Fruit fly (Drosophila melanogaster): ENCODE results near the gene CG7772.
A peak's percentile ranks its signal among the peaks of the same experiment; 100 is the strongest.

Gene CG7772

dm6 chrX:17880269-17880889 lies 26.7 kb downstream of the CG7772 start (continued):
- peak in 1 of 3 experiments; percentile 79 for TF ChIP-seq lola (GFP tag; optimal IDR thresholded peaks at IDR 0.05)
- peak; percentile 87 for TF ChIP-seq NC2β (GFP tag; optimal IDR thresholded peaks at IDR 0.05)
- TF ChIP-seq pzg (GFP tag; optimal IDR thresholded peaks at IDR 0.05): peak; percentile 20
- TF ChIP-seq sens (GFP tag): peak; percentile 99
- TF ChIP-seq CG18764 (GFP tag; optimal IDR thresholded peaks at IDR 0.05): peak; percentile 74
- TF ChIP-seq tx (GFP tag; optimal IDR thresholded peaks at IDR 0.05): peak; percentile 92
- 0 out of 4 replicates have a peak, but pooled peaks have one; percentile 30 for TF ChIP-seq chinmo (GFP tag; IDR thresholded peaks at IDR 0.05; ENCODE audit: partially characterized antibody)
- TF ChIP-seq inv (GFP tag; IDR thresholded peaks at IDR 0.05; ENCODE audit: partially characterized antibody): no peak
- peak; percentile 97 for TF ChIP-seq ken (GFP tag; IDR thresholded peaks at IDR 0.05)
- TF ChIP-seq ci (GFP tag; IDR thresholded peaks at IDR 0.05): peak; percentile 98
- TF ChIP-seq wdn (GFP tag; IDR thresholded peaks at IDR 0.05): peak; percentile 94
- peak; percentile 87 for TF ChIP-seq Poxn (GFP tag; IDR thresholded peaks at IDR 0.05)
- TF ChIP-seq al (GFP tag; IDR thresholded peaks at IDR 0.05): peak; percentile 93
- TF ChIP-seq CG10321 (GFP tag; IDR thresholded peaks at IDR 0.05): peak; percentile 72
- peak; percentile 93 for TF ChIP-seq gsb (GFP tag; IDR thresholded peaks at IDR 0.05)
- TF ChIP-seq CG3163 (GFP tag; optimal IDR thresholded peaks at IDR 0.05): peak; percentile 72
- TF ChIP-seq CG18599 (GFP tag; optimal IDR thresholded peaks at IDR 0.05): peak; percentile 95
- peak; percentile 70 for TF ChIP-seq CG10959 (GFP tag; IDR thresholded peaks at IDR 0.05)
- TF ChIP-seq CG11247 (GFP tag; IDR thresholded peaks at IDR 0.05): peak; percentile 96
- peak; percentile 90 for TF ChIP-seq twi (tag; optimal IDR thresholded peaks at IDR 0.05)
- peak; percentile 99 for TF ChIP-seq Abd-B (GFP tag; optimal IDR thresholded peaks at IDR 0.05)
- peak; percentile 93 for TF ChIP-seq vfl (GFP tag; optimal IDR thresholded peaks at IDR 0.05)
- peak; percentile 95 for TF ChIP-seq az2 (GFP tag; optimal IDR thresholded peaks at IDR 0.05)
- no peak for TF ChIP-seq cad (GFP tag; optimal IDR thresholded peaks at IDR 0.05)
- peak in 1 of 2 experiments; percentile 89 for TF ChIP-seq eve (GFP tag; optimal IDR thresholded peaks at IDR 0.05)
- TF ChIP-seq Dfd (GFP tag; optimal IDR thresholded peaks at IDR 0.05): no peak
- TF ChIP-seq CG3065 (GFP tag; optimal IDR thresholded peaks at IDR 0.05): peak; percentile 87
- peak; percentile 14 for TF ChIP-seq Sry-β (GFP tag; optimal IDR thresholded peaks at IDR 0.05)
- TF ChIP-seq slbo (GFP tag; IDR thresholded peaks at IDR 0.05): peak; percentile 98
- peak; percentile 92 for TF ChIP-seq sug (tag; optimal IDR thresholded peaks at IDR 0.05)
- TF ChIP-seq CG6175 (GFP tag; IDR thresholded peaks at IDR 0.05): peak; percentile 93
- TF ChIP-seq emc (GFP tag; optimal IDR thresholded peaks at IDR 0.05): peak; percentile 79
- peak; percentile 93 for TF ChIP-seq stc (GFP tag; IDR thresholded peaks at IDR 0.05)
- peak; percentile 91 for TF ChIP-seq CG3726 (GFP tag; IDR thresholded peaks at IDR 0.05)
- peak; percentile 94 for TF ChIP-seq CG1529 (GFP tag; optimal IDR thresholded peaks at IDR 0.05)
- peak; percentile 96 for TF ChIP-seq Side (GFP tag; optimal IDR thresholded peaks at IDR 0.05)
- peak; percentile 95 for TF ChIP-seq CG8944 (GFP tag; optimal IDR thresholded peaks at IDR 0.05)
- TF ChIP-seq E2f2 (GFP tag; IDR thresholded peaks at IDR 0.05): peak; percentile 80
- TF ChIP-seq fru (optimal IDR thresholded peaks at IDR 0.05): no peak
- peak; percentile 81 for TF ChIP-seq CG1792 (GFP tag; optimal IDR thresholded peaks at IDR 0.05)
- TF ChIP-seq CG7987 (GFP tag; optimal IDR thresholded peaks at IDR 0.05): peak; percentile 83
- TF ChIP-seq Doc2 (GFP tag; IDR thresholded peaks at IDR 0.05): peak; percentile 70; the same call in 1 of the 2 replicates
- peak; percentile 82 for TF ChIP-seq Sox100B (GFP tag; optimal IDR thresholded peaks at IDR 0.05)
- peak; percentile 89 for TF ChIP-seq nau (GFP tag; optimal IDR thresholded peaks at IDR 0.05)
- peak; percentile 93 for TF ChIP-seq Aef1 (GFP tag; IDR thresholded peaks at IDR 0.05)
- peak; percentile 72 for TF ChIP-seq crol (GFP tag; IDR thresholded peaks at IDR 0.05)
- peak; percentile 95 for TF ChIP-seq pnt (GFP tag; optimal IDR thresholded peaks at IDR 0.05)
- TF ChIP-seq CG2678 (tag; optimal IDR thresholded peaks at IDR 0.05): peak; percentile 96
- no peak for TF ChIP-seq vnd (GFP tag; IDR thresholded peaks at IDR 0.05; ENCODE audit: partially characterized antibody)
- TF ChIP-seq CG4360 (GFP tag; IDR thresholded peaks at IDR 0.05): peak; percentile 71; the same call in 1 of the 2 replicates
- TF ChIP-seq bab2 (GFP tag; optimal IDR thresholded peaks at IDR 0.05): peak; percentile 96

Measured in whole organism, embryonic.